In the genomic region with DNA sequence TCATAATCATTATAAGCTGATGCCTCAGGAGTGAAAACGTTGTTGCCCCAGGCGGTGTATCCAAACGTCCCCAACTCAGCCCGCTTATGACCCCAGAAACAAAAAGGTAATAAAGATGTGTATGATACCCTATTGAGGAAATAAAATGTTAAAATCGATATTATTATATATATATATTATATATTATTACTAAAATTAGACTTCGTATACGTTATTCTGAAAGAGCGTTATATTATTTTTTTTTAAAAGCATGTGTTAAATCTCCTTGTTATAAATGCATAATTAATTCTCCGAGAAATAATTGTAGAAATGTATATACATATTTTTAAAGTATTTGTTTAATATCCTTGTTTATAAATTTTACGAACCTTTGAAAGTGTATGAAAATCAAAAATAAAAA, we compare ENCODE assay signal across 4 fruit fly cellular contexts.
A peak's percentile ranks its signal among the peaks of the same experiment; 100 is the strongest.
TF ChIP-seq lines count a peak whose summit lies in the region.

No protein-coding gene starts in this region.

- no peak for TF ChIP-seq CTCF in whole organism, embryonic (GFP tag; optimal IDR thresholded peaks at IDR 0.05; lab: Kevin White, UChicago)

TF ChIP-seq in whole organism, embryonic, 481 proteins besides CTCF, POLR2A, EP300 and RAD21 (continues in another document):
- TF ChIP-seq dm (GFP tag; optimal IDR thresholded peaks at IDR 0.05; lab: Kevin White, UChicago) (no peak), rib (GFP tag; IDR thresholded peaks at IDR 0.05; lab: Robert Waterston, UW) (no peak), slp2 (GFP tag; optimal IDR thresholded peaks at IDR 0.05; lab: Kevin White, UChicago) (no peak), CG18599 (GFP tag; optimal IDR thresholded peaks at IDR 0.05; lab: Kevin White, UChicago) (no peak), CG7357 (GFP tag; IDR thresholded peaks at IDR 0.05; lab: Robert Waterston, UW) (no peak), CG1529 (GFP tag; optimal IDR thresholded peaks at IDR 0.05; lab: Kevin White, UChicago) (no peak), Bdp1 (GFP tag; optimal IDR thresholded peaks at IDR 0.05; lab: Kevin White, UChicago) (no peak), Dp (GFP tag; optimal IDR thresholded peaks at IDR 0.05; lab: Kevin White, UChicago) (no peak), CG12299 (tag; optimal IDR thresholded peaks at IDR 0.05; lab: Kevin White, UChicago) (no peak), CG4360 (GFP tag; IDR thresholded peaks at IDR 0.05; lab: Robert Waterston, UW) (no peak), D19A (tag; optimal IDR thresholded peaks at IDR 0.05; lab: Kevin White, UChicago) (peak; percentile 65), pfk (GFP tag; optimal IDR thresholded peaks at IDR 0.05; lab: Kevin White, UChicago) (no peak), run (tag; optimal IDR thresholded peaks at IDR 0.05; lab: Kevin White, UChicago) (no peak), Atf-2 (GFP tag; optimal IDR thresholded peaks at IDR 0.05; lab: Kevin White, UChicago) (no peak), gem (tag; optimal IDR thresholded peaks at IDR 0.05; lab: Kevin White, UChicago) (peak; percentile 8), CG6765 (GFP tag; optimal IDR thresholded peaks at IDR 0.05; lab: Kevin White, UChicago) (no peak), CG18262 (tag; optimal IDR thresholded peaks at IDR 0.05; lab: Kevin White, UChicago) (peak; percentile 12), CG11696 (GFP tag; IDR thresholded peaks at IDR 0.05; lab: Robert Waterston, UW) (no peak), tin (GFP tag; optimal IDR thresholded peaks at IDR 0.05; lab: Kevin White, UChicago) (no peak), CG10366 (GFP tag; IDR thresholded peaks at IDR 0.05; lab: Robert Waterston, UW) (no peak), CG2712 (tag; optimal IDR thresholded peaks at IDR 0.05; lab: Kevin White, UChicago) (peak; percentile 11), Asciz (GFP tag; optimal IDR thresholded peaks at IDR 0.05; lab: Kevin White, UChicago) (no peak), Dfd (GFP tag; optimal IDR thresholded peaks at IDR 0.05; lab: Kevin White, UChicago) (no peak)

TF ChIP-seq in whole organism, prepupa, 60 proteins besides CTCF, POLR2A, EP300 and RAD21 (continues in another document):
- TF ChIP-seq CG8632 (GFP tag; optimal IDR thresholded peaks at IDR 0.05; lab: Kevin White, UChicago), result peak; percentile 54
- peak; percentile 62; the same call in 2 of the 3 replicates for TF ChIP-seq CG8119 (GFP tag; IDR thresholded peaks at IDR 0.05; lab: Robert Waterston, UW)
- peak; percentile 51 for TF ChIP-seq CG34406 (GFP tag; optimal IDR thresholded peaks at IDR 0.05; lab: Kevin White, UChicago)
- no peak for TF ChIP-seq CG16779 (tag; optimal IDR thresholded peaks at IDR 0.05; lab: Kevin White, UChicago)
- no peak for TF ChIP-seq lz (GFP tag; optimal IDR thresholded peaks at IDR 0.05; lab: Kevin White, UChicago)
- TF ChIP-seq Eip78C (GFP tag; lab: Kevin White, UChicago), result peak; percentile 55
- no peak for TF ChIP-seq acj6 (GFP tag; optimal IDR thresholded peaks at IDR 0.05; lab: Kevin White, UChicago)
- TF ChIP-seq Sox15 (GFP tag; optimal IDR thresholded peaks at IDR 0.05; lab: Kevin White, UChicago), result no peak
- peak; percentile 72 for TF ChIP-seq CG32006 (GFP tag; optimal IDR thresholded peaks at IDR 0.05; lab: Kevin White, UChicago)
- no peak for TF ChIP-seq spab (GFP tag; optimal IDR thresholded peaks at IDR 0.05; lab: Kevin White, UChicago)
- TF ChIP-seq CG15336 (GFP tag; IDR thresholded peaks at IDR 0.05; lab: Robert Waterston, UW), result 0 out of 2 replicates have a peak, but pooled peaks have one; percentile 23
- TF ChIP-seq svp (GFP tag; lab: Kevin White, UChicago), result no peak
- no peak for TF ChIP-seq cyc (GFP tag; optimal IDR thresholded peaks at IDR 0.05; lab: Kevin White, UChicago)
- TF ChIP-seq OdsH (GFP tag; optimal IDR thresholded peaks at IDR 0.05; lab: Kevin White, UChicago), result peak; percentile 1
- no peak for TF ChIP-seq Gug (GFP tag; IDR thresholded peaks at IDR 0.05; lab: Robert Waterston, UW)
- TF ChIP-seq CG11902 (GFP tag; optimal IDR thresholded peaks at IDR 0.05; lab: Kevin White, UChicago), result no peak
- no peak for TF ChIP-seq CG7368 (GFP tag; optimal IDR thresholded peaks at IDR 0.05; lab: Kevin White, UChicago)
- TF ChIP-seq Met (GFP tag; optimal IDR thresholded peaks at IDR 0.05; lab: Kevin White, UChicago), result no peak
- TF ChIP-seq Sox14 (GFP tag; optimal IDR thresholded peaks at IDR 0.05; lab: Kevin White, UChicago), result no peak
- no peak for TF ChIP-seq Smox (GFP tag; optimal IDR thresholded peaks at IDR 0.05; lab: Kevin White, UChicago)
- peak; percentile 39 for TF ChIP-seq dsx (GFP tag; optimal IDR thresholded peaks at IDR 0.05; lab: Kevin White, UChicago; ENCODE audit: poor library complexity, severe bottlenecking)
- peak; percentile 28 for TF ChIP-seq achi (GFP tag; optimal IDR thresholded peaks at IDR 0.05; lab: Kevin White, UChicago)
- TF ChIP-seq CG3032 (tag; optimal IDR thresholded peaks at IDR 0.05; lab: Kevin White, UChicago), result peak; percentile 53

TF ChIP-seq in whole organism, pupa, 21 proteins besides CTCF, POLR2A, EP300 and RAD21:
- TF ChIP-seq CG17806 (tag; optimal IDR thresholded peaks at IDR 0.05; lab: Kevin White, UChicago) (peak; percentile 1), CG15710 (tag; optimal IDR thresholded peaks at IDR 0.05; lab: Kevin White, UChicago) (peak; percentile 53), CG9948 (tag; optimal IDR thresholded peaks at IDR 0.05; lab: Kevin White, UChicago) (peak; percentile 51), Pif1A (GFP tag; optimal IDR thresholded peaks at IDR 0.05; lab: Kevin White, UChicago) (no peak), fd96Ca (GFP tag; IDR thresholded peaks at IDR 0.05; lab: Robert Waterston, UW) (no peak), CG8301 (tag; optimal IDR thresholded peaks at IDR 0.05; lab: Kevin White, UChicago) (peak; percentile 6), CG8159 (tag; optimal IDR thresholded peaks at IDR 0.05; lab: Kevin White, UChicago) (peak; percentile 66)

TF ChIP-seq in whole organism, wandering third instar larva, 38 proteins besides CTCF, POLR2A, EP300 and RAD21:
- peak; percentile 47 for TF ChIP-seq Sp1 (GFP tag; optimal IDR thresholded peaks at IDR 0.05; lab: Kevin White, UChicago)
- TF ChIP-seq N (GFP tag; optimal IDR thresholded peaks at IDR 0.05; lab: Kevin White, UChicago), result no peak
- peak; percentile 29 for TF ChIP-seq HLH106 (tag; optimal IDR thresholded peaks at IDR 0.05; lab: Kevin White, UChicago)
- no peak for TF ChIP-seq woc (GFP tag; optimal IDR thresholded peaks at IDR 0.05; lab: Kevin White, UChicago)
